Worm (Caenorhabditis elegans) whole organism, L2 larva: ENCODE measurements around the gene phat-6.

Experiments
- R02D3.7 ChIP-seq: fragments of 150-350 bp; optimal IDR thresholded peaks from 2 replicates; lab custom pipeline; 2014; ENCODE audit warnings: missing biosample characterization, missing genetic modification characterization
- Y55F3AM.14 ChIP-seq: fragments of 200-800 bp; sonication (Bioruptor generic); optimal IDR thresholded peaks from 2 replicates; lab custom pipeline; 2018; ENCODE audit warnings: mild to moderate bottlenecking, missing genetic modification characterization, missing compliant biosample characterization
- ama-1 ChIP-seq: fragments of 150-350 bp; optimal IDR thresholded peaks from 2 replicates; lab custom pipeline; 2018; ENCODE audit warnings: inconsistent platforms
- mab-5 ChIP-seq: fragments of 150-350 bp; optimal IDR thresholded peaks from 2 replicates; lab custom pipeline; 2014; ENCODE audit warnings: missing biosample characterization, missing genetic modification characterization
- mdl-1 ChIP-seq, 2 experiments: fragments of 150-350 bp in 1 of 2; sonication (generic microtip) in 1 of 2; optimal IDR thresholded peaks; 2 replicates each; lab custom pipeline; 2017; ENCODE audit warnings: missing biosample characterization in 2 of 2, missing genetic modification characterization in 2 of 2
- nhr-11 ChIP-seq: fragments of 150-350 bp; optimal IDR thresholded peaks from 2 replicates; lab custom pipeline; 2014; ENCODE audit warnings: missing biosample characterization, missing genetic modification characterization
- nhr-237 ChIP-seq: fragments of 150-350 bp; optimal IDR thresholded peaks from 2 replicates; lab custom pipeline; 2014; ENCODE audit warnings: missing biosample characterization, missing genetic modification characterization
- nhr-6 ChIP-seq: fragments of 150-350 bp; optimal IDR thresholded peaks from 2 replicates; lab custom pipeline; 2014; ENCODE audit warnings: missing biosample characterization, missing genetic modification characterization
- skn-1 ChIP-seq: sonication (generic microtip); optimal IDR thresholded peaks from 2 replicates; lab custom pipeline; 2017; ENCODE audit warnings: missing biosample characterization, missing genetic modification characterization
- sma-3 ChIP-seq: sonication (generic microtip); optimal IDR thresholded peaks from 2 replicates; lab custom pipeline; 2016; ENCODE audit warnings: missing genetic modification reagents, missing genetic modification characterization, missing compliant biosample characterization
- unc-55 ChIP-seq: fragments of 150-350 bp; sonication (generic microtip); optimal IDR thresholded peaks from 3 replicates; lab custom pipeline; 2014; ENCODE audit warnings: missing biosample characterization, missing genetic modification reagents, missing genetic modification characterization
- ztf-1 ChIP-seq: fragments of 200-800 bp; sonication (Bioruptor generic); conservative IDR thresholded peaks from 2 replicates; pipeline ENCODE4 v1.3.6; 2022; ENCODE audit warnings: missing genetic modification characterization, missing compliant biosample characterization
- ztf-11 ChIP-seq: sonication (generic microtip); optimal IDR thresholded peaks from 2 replicates; lab custom pipeline; 2017; ENCODE audit warnings: missing biosample characterization, missing genetic modification characterization

DNA sequence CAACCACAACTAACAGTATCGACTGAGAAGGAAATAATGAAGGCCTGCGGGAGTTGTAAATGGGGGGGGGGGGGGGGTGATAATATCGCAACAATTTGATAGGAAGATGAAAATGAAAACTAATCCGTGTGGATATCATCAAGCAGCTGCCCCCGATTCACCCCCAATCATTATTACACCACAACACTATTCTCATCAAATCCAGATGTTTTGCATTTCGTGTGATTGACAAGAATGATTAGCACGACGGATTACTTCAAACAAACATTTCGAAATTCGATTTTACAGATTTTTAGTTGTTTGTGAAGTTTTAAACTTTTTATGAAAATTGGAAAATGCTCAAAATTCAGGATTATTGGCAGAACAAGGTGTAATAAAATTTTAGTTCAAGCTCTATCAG is 29.9 kb upstream of the phat-6 start:
- no peak for TF ChIP-seq skn-1 (tag; lab: Kevin White, UChicago)
- no peak for TF ChIP-seq unc-55
- TF ChIP-seq ama-1 (lab: Kevin White, UChicago) = no peak
- TF ChIP-seq nhr-11 (tag; lab: Kevin White, UChicago) = no peak
- no peak for TF ChIP-seq nhr-6 (tag; lab: Kevin White, UChicago)
- TF ChIP-seq ztf-1 (GFP tag; lab: Robert Waterston, UW) = no peak
- no peak for TF ChIP-seq Y55F3AM.14
- TF ChIP-seq nhr-237 (tag; lab: Kevin White, UChicago) = no peak
- TF ChIP-seq ztf-11 (tag; lab: Kevin White, UChicago) = no peak
- TF ChIP-seq mdl-1 (tag; optimal IDR thresholded peaks at IDR 0.05; lab: Kevin White, UChicago) = no peak
- no peak for TF ChIP-seq mab-5 (tag; lab: Kevin White, UChicago)
- no peak for TF ChIP-seq R02D3.7 (tag; lab: Kevin White, UChicago)
- no peak for TF ChIP-seq sma-3
